Worm (Caenorhabditis elegans) whole organism, L1 larva: ENCODE data around the gene C16C10.8.

Experiments used
- C04F5.9 ChIP-seq: sonication (generic microtip); optimal IDR thresholded peaks from 2 replicates; lab custom pipeline; 2016; ENCODE audit warnings: missing genetic modification characterization, missing compliant biosample characterization
- C16A3.4 ChIP-seq: fragments of 150-350 bp; optimal IDR thresholded peaks from 2 replicates; lab custom pipeline; 2014; ENCODE audit warnings: missing biosample characterization, missing genetic modification characterization
- F16B12.6 ChIP-seq: fragments of 150-350 bp; optimal IDR thresholded peaks from 2 replicates; lab custom pipeline; 2014; ENCODE audit warnings: missing biosample characterization, missing genetic modification characterization
- Y116A8C.19 ChIP-seq: sonication (generic microtip); optimal IDR thresholded peaks from 2 replicates; lab custom pipeline; 2016; ENCODE audit warnings: missing compliant biosample characterization, missing genetic modification characterization, borderline replicate concordance
- aha-1 ChIP-seq: fragments of 150-350 bp; optimal IDR thresholded peaks from 2 replicates; lab custom pipeline; 2014; ENCODE audit warnings: missing biosample characterization, missing genetic modification characterization
- alr-1 ChIP-seq: fragments of 200-800 bp; sonication (Bioruptor generic); optimal IDR thresholded peaks from 2 replicates; lab custom pipeline; 2018; ENCODE audit warnings: borderline replicate concordance, mild to moderate bottlenecking, missing genetic modification characterization, missing compliant biosample characterization
- ama-1 ChIP-seq: fragments of 150-350 bp; optimal IDR thresholded peaks from 2 replicates; lab custom pipeline; 2014
- ceh-63 ChIP-seq: fragments of 200-800 bp; sonication (Bioruptor generic); optimal IDR thresholded peaks from 2 replicates; lab custom pipeline; 2018; ENCODE audit warnings: mild to moderate bottlenecking, missing genetic modification characterization, missing compliant biosample characterization
- ceh-8 ChIP-seq: fragments of 200-800 bp; sonication (Bioruptor generic); optimal IDR thresholded peaks from 2 replicates; lab custom pipeline; 2018; ENCODE audit warnings: mild to moderate bottlenecking, missing genetic modification characterization, moderate library complexity, missing compliant biosample characterization
- ceh-88 ChIP-seq: fragments of 200-800 bp; sonication (Bioruptor generic); IDR thresholded peaks from 2 replicates; pipeline ENCODE4 v1.3.6; 2022; ENCODE audit warnings: missing genetic modification characterization, missing compliant biosample characterization
- ceh-90 ChIP-seq: sonication (generic microtip); optimal IDR thresholded peaks from 2 replicates; lab custom pipeline; 2016; ENCODE audit warnings: missing genetic modification characterization, missing compliant biosample characterization
- efl-3 ChIP-seq: fragments of 200-800 bp; sonication (Bioruptor generic); optimal IDR thresholded peaks from 2 replicates; lab custom pipeline; 2018; ENCODE audit warnings: mild to moderate bottlenecking, missing genetic modification characterization, missing compliant biosample characterization
- elt-3 ChIP-seq, 6 experiments: fragments of 150-350 bp in 1 of 6; sonication (generic microtip); optimal IDR thresholded peaks; 2 replicates each; lab custom pipeline; 2017 to 2018; ENCODE audit warnings: missing biosample characterization in 6 of 6, missing genetic modification characterization in 6 of 6, inconsistent platforms in 1 of 6
- ets-5 ChIP-seq: fragments of 200-800 bp; sonication (Bioruptor generic); IDR thresholded peaks from 2 replicates; pipeline ENCODE4 v1.3.6; 2022; ENCODE audit warnings: missing genetic modification characterization, missing compliant biosample characterization
- fkh-10 ChIP-seq: sonication (generic microtip); optimal IDR thresholded peaks from 2 replicates; lab custom pipeline; 2017; ENCODE audit warnings: missing biosample characterization, missing genetic modification reagents, missing genetic modification characterization
- fkh-4 ChIP-seq: sonication (generic microtip); optimal IDR thresholded peaks from 2 replicates; lab custom pipeline; 2016; ENCODE audit warnings: missing compliant biosample characterization, missing genetic modification characterization, borderline replicate concordance
- fkh-8 ChIP-seq: sonication (generic microtip); optimal IDR thresholded peaks from 2 replicates; lab custom pipeline; 2016; ENCODE audit warnings: mild to moderate bottlenecking, missing genetic modification characterization, missing compliant biosample characterization
- grh-1 ChIP-seq: fragments of 200-800 bp; sonication (Bioruptor generic); IDR thresholded peaks from 2 replicates; pipeline ENCODE4 v1.3.6; 2022; ENCODE audit warnings: missing genetic modification reagents, missing genetic modification characterization, missing compliant biosample characterization
- irx-1 ChIP-seq: sonication (generic microtip); optimal IDR thresholded peaks from 2 replicates; lab custom pipeline; 2016; ENCODE audit warnings: missing genetic modification characterization, missing compliant biosample characterization
- lin-13 ChIP-seq: fragments of 150-350 bp; optimal IDR thresholded peaks from 2 replicates; lab custom pipeline; 2014; ENCODE audit warnings: missing biosample characterization, missing genetic modification reagents, missing genetic modification characterization
- lin-15B ChIP-seq: fragments of 150-350 bp; sonication (generic microtip); optimal IDR thresholded peaks from 3 replicates; lab custom pipeline; 2014; ENCODE audit warnings: missing biosample characterization, missing genetic modification characterization
- lsy-2 ChIP-seq, 2 experiments: fragments of 150-350 bp; optimal IDR thresholded peaks; 2 replicates each; lab custom pipeline; 2014; ENCODE audit warnings: missing biosample characterization in 2 of 2, missing genetic modification characterization in 2 of 2
- mef-2 ChIP-seq: fragments of 150-350 bp; optimal IDR thresholded peaks from 2 replicates; lab custom pipeline; 2014; ENCODE audit warnings: missing biosample characterization, missing genetic modification characterization
- mep-1 ChIP-seq: fragments of 150-350 bp; optimal IDR thresholded peaks from 2 replicates; lab custom pipeline; 2014; ENCODE audit warnings: missing biosample characterization, missing genetic modification characterization
- nhr-11 ChIP-seq: fragments of 150-350 bp; optimal IDR thresholded peaks from 2 replicates; lab custom pipeline; 2014; ENCODE audit warnings: missing biosample characterization, missing genetic modification characterization
- nhr-12 ChIP-seq: sonication (generic microtip); optimal IDR thresholded peaks from 2 replicates; lab custom pipeline; 2017; ENCODE audit warnings: missing biosample characterization, missing genetic modification characterization
- nhr-19 ChIP-seq: fragments of 200-800 bp; sonication (Bioruptor generic); conservative IDR thresholded peaks from 2 replicates; pipeline ENCODE4 v1.3.6; 2022; ENCODE audit warnings: missing genetic modification characterization, missing compliant biosample characterization
- nhr-84 ChIP-seq: sonication (generic microtip); optimal IDR thresholded peaks from 2 replicates; lab custom pipeline; 2017; ENCODE audit warnings: missing biosample characterization, missing genetic modification characterization
- nhr-85 ChIP-seq: sonication (generic microtip); peaks from one replicate; lab custom pipeline; 2016; ENCODE audit warnings: missing genetic modification characterization, inconsistent platforms, missing compliant biosample characterization
- nhr-90 ChIP-seq: sonication (generic microtip); optimal IDR thresholded peaks from 2 replicates; lab custom pipeline; 2016; ENCODE audit warnings: mild to moderate bottlenecking, missing genetic modification characterization, missing compliant biosample characterization; ENCODE audit not compliant: poor library complexity
- pag-3 ChIP-seq: sonication (generic microtip); optimal IDR thresholded peaks from 2 replicates; lab custom pipeline; 2017; ENCODE audit warnings: missing genetic modification characterization, mild to moderate bottlenecking, missing compliant biosample characterization, antibody characterized with exemption, borderline replicate concordance; ENCODE audit not compliant: insufficient read depth
- pax-3 ChIP-seq: fragments of 200-800 bp; sonication (Bioruptor generic); optimal IDR thresholded peaks from 2 replicates; lab custom pipeline; 2018; ENCODE audit warnings: mild to moderate bottlenecking, missing genetic modification characterization, moderate library complexity, missing compliant biosample characterization
- pqm-1 ChIP-seq: sonication (generic microtip); optimal IDR thresholded peaks from 3 replicates; lab custom pipeline; 2017; ENCODE audit warnings: missing biosample characterization, missing genetic modification characterization
- rnt-1 ChIP-seq: sonication (generic microtip); optimal IDR thresholded peaks from 2 replicates; lab custom pipeline; 2016; ENCODE audit warnings: mild to moderate bottlenecking, missing genetic modification characterization, moderate library complexity, missing compliant biosample characterization
- skn-1 ChIP-seq: fragments of 150-350 bp; optimal IDR thresholded peaks from 2 replicates; lab custom pipeline; 2014; ENCODE audit warnings: missing biosample characterization, missing genetic modification characterization
- snu-23 ChIP-seq: sonication (generic microtip); optimal IDR thresholded peaks from 2 replicates; lab custom pipeline; 2016; ENCODE audit warnings: missing genetic modification characterization, missing compliant biosample characterization
- sptf-1 ChIP-seq: fragments of 150-350 bp; optimal IDR thresholded peaks from 2 replicates; lab custom pipeline; 2014; ENCODE audit warnings: missing biosample characterization, missing genetic modification characterization
- tbx-2 ChIP-seq: sonication (generic microtip); optimal IDR thresholded peaks from 2 replicates; lab custom pipeline; 2016; ENCODE audit warnings: missing genetic modification characterization, missing compliant biosample characterization
- tlp-1 ChIP-seq: fragments of 150-350 bp; optimal IDR thresholded peaks from 2 replicates; lab custom pipeline; 2014; ENCODE audit warnings: missing biosample characterization, missing genetic modification characterization
- unc-98 ChIP-seq: fragments of 200-800 bp; sonication (Bioruptor generic); IDR thresholded peaks from 2 replicates; pipeline ENCODE4 v1.3.6; 2022; ENCODE audit warnings: missing genetic modification characterization, missing compliant biosample characterization
- zip-4 ChIP-seq: fragments of 200-800 bp; sonication (Bioruptor generic); optimal IDR thresholded peaks from 2 replicates; lab custom pipeline; 2018; ENCODE audit warnings: mild to moderate bottlenecking, missing genetic modification characterization, moderate library complexity, missing compliant biosample characterization
- ztf-11 ChIP-seq, 2 experiments: sonication (generic microtip); optimal IDR thresholded peaks; 2 replicates each; lab custom pipeline; 2016 to 2017; ENCODE audit warnings: missing genetic modification characterization in 2 of 2, missing biosample characterization in 1 of 2, missing compliant biosample characterization in 1 of 2
- ztf-4 ChIP-seq: fragments of 150-350 bp; optimal IDR thresholded peaks from 2 replicates; lab custom pipeline; 2014; ENCODE audit warnings: missing biosample characterization, missing genetic modification characterization

Gene C16C10.8

DNA sequence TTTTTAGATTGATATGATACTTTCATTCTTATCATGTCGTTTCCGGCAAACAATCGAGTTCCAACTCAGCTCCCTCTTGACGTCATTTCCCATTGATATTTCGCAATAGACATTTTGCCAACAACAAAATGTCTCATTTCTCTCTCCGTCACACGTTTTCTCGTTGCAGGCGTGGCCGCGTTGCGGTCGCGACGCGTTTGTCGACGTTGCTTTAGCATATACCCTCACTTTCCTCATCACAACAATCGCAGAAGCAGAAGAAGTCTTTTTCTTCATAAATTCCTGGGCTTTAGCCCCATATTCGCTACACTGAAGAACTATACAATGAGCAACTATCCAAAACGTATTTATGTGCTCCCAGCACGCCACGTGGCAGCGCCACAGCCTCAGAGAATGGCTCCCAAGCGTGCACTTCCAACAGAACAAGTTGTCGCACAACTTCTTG is 29.7 kb upstream of the C16C10.8 start, which contains the start of gene xbp-1 (continued):
- TF ChIP-seq ama-1 (lab: Kevin White, UChicago) (peak; percentile 45), ceh-88 (GFP tag; lab: Robert Waterston, UW) (no peak), nhr-85 (tag; lab: Kevin White, UChicago) (peak; percentile 73), lin-13 (peak; percentile 83), fkh-4 (tag; lab: Kevin White, UChicago) (no peak), pag-3 (tag; lab: Kevin White, UChicago) (no peak), C16A3.4 (tag; lab: Kevin White, UChicago) (peak; percentile 79), ceh-90 (tag; lab: Kevin White, UChicago) (no peak), snu-23 (GFP tag; lab: Kevin White, UChicago) (peak; percentile 93), nhr-84 (no peak), nhr-12 (tag; lab: Kevin White, UChicago) (no peak), lin-15B (tag; lab: Kevin White, UChicago) (peak; percentile 68), grh-1 (GFP tag; lab: Robert Waterston, UW) (no peak), sptf-1 (tag; lab: Kevin White, UChicago) (no peak), F16B12.6 (tag; lab: Kevin White, UChicago) (peak; percentile 44), aha-1 (tag; lab: Kevin White, UChicago) (no peak), ceh-63 (GFP tag; lab: Kevin White, UChicago) (no peak), tlp-1 (no peak), fkh-10 (peak; percentile 90), zip-4 (GFP tag; lab: Kevin White, UChicago) (peak; percentile 99), ets-5 (GFP tag; lab: Robert Waterston, UW) (no peak), skn-1 (peak; percentile 95), rnt-1 (tag; lab: Kevin White, UChicago) (peak; percentile 89), tbx-2 (tag; lab: Kevin White, UChicago) (peak; percentile 86), mef-2 (tag; lab: Kevin White, UChicago) (no peak), efl-3 (GFP tag; lab: Kevin White, UChicago) (no peak), ztf-4 (tag; lab: Kevin White, UChicago) (peak; percentile 66), elt-3 (tag; optimal IDR thresholded peaks at IDR 0.05; lab: Kevin White, UChicago) (peak in 4 of 6 experiments; percentile 25 to 75 (median 64)), mep-1 (peak; percentile 91), alr-1 (tag; lab: Kevin White, UChicago) (no peak), nhr-11 (tag; lab: Kevin White, UChicago) (peak; percentile 75), unc-98 (GFP tag; lab: Robert Waterston, UW) (0 out of 2 replicates have a peak, but pooled peaks have one; percentile 31), irx-1 (tag; lab: Kevin White, UChicago) (peak; percentile 45), pqm-1 (tag; lab: Kevin White, UChicago) (peak; percentile 79), pax-3 (peak; percentile 85), C04F5.9 (tag; lab: Kevin White, UChicago) (no peak), ceh-8 (peak; percentile 30), ztf-11 (tag; optimal IDR thresholded peaks at IDR 0.05; lab: Kevin White, UChicago) (peak in 1 of 2 experiments; percentile 31), nhr-90 (tag; lab: Kevin White, UChicago) (peak; percentile 80), lsy-2 (tag; optimal IDR thresholded peaks at IDR 0.05; lab: Kevin White, UChicago) (peak; percentile 80 to 93), Y116A8C.19 (tag; lab: Kevin White, UChicago) (no peak), fkh-8 (tag; lab: Kevin White, UChicago) (peak; percentile 97), nhr-19 (GFP tag; lab: Robert Waterston, UW) (peak; percentile 67)
